Worm (Caenorhabditis elegans) whole organism, L1 larva: ENCODE measurements around the gene T27E4.1.
A peak's percentile ranks its signal among the peaks of the same experiment; 100 is the strongest.

Experiments
- C04F5.9 ChIP-seq: sonication (generic microtip); optimal IDR thresholded peaks from 2 replicates; lab custom pipeline; 2016; ENCODE audit warnings: missing genetic modification characterization, missing compliant biosample characterization
- C16A3.4 ChIP-seq: fragments of 150-350 bp; optimal IDR thresholded peaks from 2 replicates; lab custom pipeline; 2014; ENCODE audit warnings: missing biosample characterization, missing genetic modification characterization
- Y116A8C.19 ChIP-seq: sonication (generic microtip); optimal IDR thresholded peaks from 2 replicates; lab custom pipeline; 2016; ENCODE audit warnings: missing compliant biosample characterization, missing genetic modification characterization, borderline replicate concordance
- alr-1 ChIP-seq: fragments of 200-800 bp; sonication (Bioruptor generic); optimal IDR thresholded peaks from 2 replicates; lab custom pipeline; 2018; ENCODE audit warnings: borderline replicate concordance, mild to moderate bottlenecking, missing genetic modification characterization, missing compliant biosample characterization
- aly-2 ChIP-seq: fragments of 150-350 bp; optimal IDR thresholded peaks from 2 replicates; lab custom pipeline; 2014; ENCODE audit warnings: missing biosample characterization, missing genetic modification characterization
- ama-1 ChIP-seq: fragments of 150-350 bp; optimal IDR thresholded peaks from 2 replicates; lab custom pipeline; 2014
- blmp-1 ChIP-seq: fragments of 150-350 bp; optimal IDR thresholded peaks from 2 replicates; lab custom pipeline; 2014; ENCODE audit warnings: missing biosample characterization, missing genetic modification characterization
- ceh-63 ChIP-seq: fragments of 200-800 bp; sonication (Bioruptor generic); optimal IDR thresholded peaks from 2 replicates; lab custom pipeline; 2018; ENCODE audit warnings: mild to moderate bottlenecking, missing genetic modification characterization, missing compliant biosample characterization
- ceh-88 ChIP-seq: fragments of 200-800 bp; sonication (Bioruptor generic); IDR thresholded peaks from 2 replicates; pipeline ENCODE4 v1.3.6; 2022; ENCODE audit warnings: missing genetic modification characterization, missing compliant biosample characterization
- ceh-90 ChIP-seq: sonication (generic microtip); optimal IDR thresholded peaks from 2 replicates; lab custom pipeline; 2016; ENCODE audit warnings: missing genetic modification characterization, missing compliant biosample characterization
- ces-1 ChIP-seq: fragments of 150-350 bp; optimal IDR thresholded peaks from 2 replicates; lab custom pipeline; 2014; ENCODE audit warnings: missing biosample characterization, missing genetic modification reagents, missing genetic modification characterization
- dpl-1 ChIP-seq, 3 experiments: fragments of 150-350 bp in 2 of 3; sonication (generic microtip) in 1 of 3; optimal IDR thresholded peaks; 2 replicates each; lab custom pipeline; 2014 to 2017; ENCODE audit warnings: missing biosample characterization in 3 of 3, missing genetic modification characterization in 3 of 3, missing genetic modification reagents in 3 of 3
- dsc-1 ChIP-seq: sonication (generic microtip); optimal IDR thresholded peaks from 2 replicates; lab custom pipeline; 2016; ENCODE audit warnings: mild to moderate bottlenecking, missing genetic modification characterization, missing compliant biosample characterization
- efl-1 ChIP-seq, 4 experiments: fragments of 150-350 bp; optimal IDR thresholded peaks in 3 of 4; peaks in 1 of 4; 1 replicate in 1 of 4; 2 replicates in 3 of 4; lab custom pipeline; 2014; ENCODE audit warnings: missing biosample characterization in 2 of 4, missing genetic modification characterization in 2 of 4, missing genetic modification reagents in 2 of 4
- efl-3 ChIP-seq: fragments of 200-800 bp; sonication (Bioruptor generic); optimal IDR thresholded peaks from 2 replicates; lab custom pipeline; 2018; ENCODE audit warnings: mild to moderate bottlenecking, missing genetic modification characterization, missing compliant biosample characterization
- elt-2 ChIP-seq: sonication (generic microtip); optimal IDR thresholded peaks from 2 replicates; lab custom pipeline; 2016; ENCODE audit warnings: missing genetic modification characterization, mild to moderate bottlenecking, inconsistent platforms, missing compliant biosample characterization, missing genetic modification reagents
- elt-3 ChIP-seq, 6 experiments: fragments of 150-350 bp in 1 of 6; sonication (generic microtip); optimal IDR thresholded peaks; 2 replicates each; lab custom pipeline; 2017 to 2018; ENCODE audit warnings: missing biosample characterization in 6 of 6, missing genetic modification characterization in 6 of 6, inconsistent platforms in 1 of 6
- fkh-10 ChIP-seq: sonication (generic microtip); optimal IDR thresholded peaks from 2 replicates; lab custom pipeline; 2017; ENCODE audit warnings: missing biosample characterization, missing genetic modification reagents, missing genetic modification characterization
- fkh-4 ChIP-seq: sonication (generic microtip); optimal IDR thresholded peaks from 2 replicates; lab custom pipeline; 2016; ENCODE audit warnings: missing compliant biosample characterization, missing genetic modification characterization, borderline replicate concordance
- grh-1 ChIP-seq: fragments of 200-800 bp; sonication (Bioruptor generic); IDR thresholded peaks from 2 replicates; pipeline ENCODE4 v1.3.6; 2022; ENCODE audit warnings: missing genetic modification reagents, missing genetic modification characterization, missing compliant biosample characterization
- hlh-4 ChIP-seq: sonication (generic microtip); optimal IDR thresholded peaks from 2 replicates; lab custom pipeline; 2016; ENCODE audit warnings: mild to moderate bottlenecking, missing genetic modification characterization, missing compliant biosample characterization
- isw-1 ChIP-seq: fragments of 200-800 bp; sonication (Bioruptor generic); IDR thresholded peaks from 2 replicates; pipeline ENCODE4 v1.3.6; 2022; ENCODE audit warnings: missing genetic modification characterization, missing compliant biosample characterization
- lin-13 ChIP-seq: fragments of 150-350 bp; optimal IDR thresholded peaks from 2 replicates; lab custom pipeline; 2014; ENCODE audit warnings: missing biosample characterization, missing genetic modification reagents, missing genetic modification characterization
- lin-14 ChIP-seq: fragments of 200-800 bp; sonication (Bioruptor generic); optimal IDR thresholded peaks from 2 replicates; lab custom pipeline; 2018; ENCODE audit warnings: mild to moderate bottlenecking, missing genetic modification characterization, moderate library complexity, missing compliant biosample characterization
- lin-35 ChIP-seq, 2 experiments: fragments of 150-350 bp; optimal IDR thresholded peaks; 2 replicates each; lab custom pipeline; 2014; ENCODE audit warnings: missing biosample characterization in 2 of 2, missing genetic modification characterization in 2 of 2, missing genetic modification reagents in 2 of 2
- lir-3 ChIP-seq: sonication (generic microtip); optimal IDR thresholded peaks from 2 replicates; lab custom pipeline; 2016; ENCODE audit warnings: mild to moderate bottlenecking, missing genetic modification characterization, moderate library complexity, missing compliant biosample characterization; ENCODE audit not compliant: poor library complexity
- mab-9 ChIP-seq: fragments of 200-800 bp; sonication (Bioruptor generic); IDR thresholded peaks from 2 replicates; pipeline ENCODE4 v1.3.6; 2022; ENCODE audit warnings: missing genetic modification reagents, missing genetic modification characterization, missing compliant biosample characterization
- mef-2 ChIP-seq: fragments of 150-350 bp; optimal IDR thresholded peaks from 2 replicates; lab custom pipeline; 2014; ENCODE audit warnings: missing biosample characterization, missing genetic modification characterization
- nhr-11 ChIP-seq: fragments of 150-350 bp; optimal IDR thresholded peaks from 2 replicates; lab custom pipeline; 2014; ENCODE audit warnings: missing biosample characterization, missing genetic modification characterization
- nhr-12 ChIP-seq: sonication (generic microtip); optimal IDR thresholded peaks from 2 replicates; lab custom pipeline; 2017; ENCODE audit warnings: missing biosample characterization, missing genetic modification characterization
- nhr-19 ChIP-seq: fragments of 200-800 bp; sonication (Bioruptor generic); conservative IDR thresholded peaks from 2 replicates; pipeline ENCODE4 v1.3.6; 2022; ENCODE audit warnings: missing genetic modification characterization, missing compliant biosample characterization
- nhr-20 ChIP-seq: sonication (generic microtip); optimal IDR thresholded peaks from 2 replicates; lab custom pipeline; 2016; ENCODE audit warnings: mild to moderate bottlenecking, missing genetic modification characterization, missing compliant biosample characterization
- nhr-237 ChIP-seq: fragments of 150-350 bp; optimal IDR thresholded peaks from 2 replicates; lab custom pipeline; 2014; ENCODE audit warnings: missing biosample characterization, missing genetic modification characterization
- nhr-71 ChIP-seq: sonication (generic microtip); optimal IDR thresholded peaks from 2 replicates; lab custom pipeline; 2016; ENCODE audit warnings: mild to moderate bottlenecking, missing genetic modification characterization, moderate library complexity, missing compliant biosample characterization
- nhr-76 ChIP-seq: sonication (generic microtip); optimal IDR thresholded peaks from 2 replicates; lab custom pipeline; 2017; ENCODE audit warnings: missing biosample characterization, missing genetic modification characterization
- nhr-84 ChIP-seq: sonication (generic microtip); optimal IDR thresholded peaks from 2 replicates; lab custom pipeline; 2017; ENCODE audit warnings: missing biosample characterization, missing genetic modification characterization
- nhr-85 ChIP-seq: sonication (generic microtip); peaks from one replicate; lab custom pipeline; 2016; ENCODE audit warnings: missing genetic modification characterization, inconsistent platforms, missing compliant biosample characterization
- pag-3 ChIP-seq: sonication (generic microtip); optimal IDR thresholded peaks from 2 replicates; lab custom pipeline; 2017; ENCODE audit warnings: missing genetic modification characterization, mild to moderate bottlenecking, missing compliant biosample characterization, antibody characterized with exemption, borderline replicate concordance; ENCODE audit not compliant: insufficient read depth
- pax-3 ChIP-seq: fragments of 200-800 bp; sonication (Bioruptor generic); optimal IDR thresholded peaks from 2 replicates; lab custom pipeline; 2018; ENCODE audit warnings: mild to moderate bottlenecking, missing genetic modification characterization, moderate library complexity, missing compliant biosample characterization
- rnt-1 ChIP-seq: sonication (generic microtip); optimal IDR thresholded peaks from 2 replicates; lab custom pipeline; 2016; ENCODE audit warnings: mild to moderate bottlenecking, missing genetic modification characterization, moderate library complexity, missing compliant biosample characterization
- sox-4 ChIP-seq: sonication (generic microtip); optimal IDR thresholded peaks from 2 replicates; lab custom pipeline; 2016; ENCODE audit warnings: missing genetic modification characterization, missing compliant biosample characterization
- sptf-1 ChIP-seq: fragments of 150-350 bp; optimal IDR thresholded peaks from 2 replicates; lab custom pipeline; 2014; ENCODE audit warnings: missing biosample characterization, missing genetic modification characterization
- swsn-7 ChIP-seq: sonication (generic microtip); optimal IDR thresholded peaks from 2 replicates; lab custom pipeline; 2016; ENCODE audit warnings: missing genetic modification characterization, missing compliant biosample characterization
- tbx-2 ChIP-seq: sonication (generic microtip); optimal IDR thresholded peaks from 2 replicates; lab custom pipeline; 2016; ENCODE audit warnings: missing genetic modification characterization, missing compliant biosample characterization
- tlp-1 ChIP-seq: fragments of 150-350 bp; optimal IDR thresholded peaks from 2 replicates; lab custom pipeline; 2014; ENCODE audit warnings: missing biosample characterization, missing genetic modification characterization
- unc-130 ChIP-seq: fragments of 150-350 bp; optimal IDR thresholded peaks from 2 replicates; lab custom pipeline; 2017; ENCODE audit warnings: missing biosample characterization, missing genetic modification characterization, inconsistent platforms
- unc-30 ChIP-seq: sonication (generic microtip); optimal IDR thresholded peaks from 2 replicates; lab custom pipeline; 2017; ENCODE audit warnings: missing biosample characterization, missing genetic modification characterization
- unc-62 ChIP-seq: fragments of 150-350 bp; optimal IDR thresholded peaks from 2 replicates; lab custom pipeline; 2014; ENCODE audit warnings: missing biosample characterization, missing genetic modification reagents, missing genetic modification characterization
- unc-86 ChIP-seq: sonication (generic microtip); optimal IDR thresholded peaks from 2 replicates; lab custom pipeline; 2016; ENCODE audit warnings: missing genetic modification characterization, missing compliant biosample characterization
- vab-15 ChIP-seq: sonication (generic microtip); optimal IDR thresholded peaks from 2 replicates; lab custom pipeline; 2017; ENCODE audit warnings: missing genotype, mild to moderate bottlenecking, missing genetic modification characterization, missing compliant biosample characterization
- ztf-11 ChIP-seq, 2 experiments: sonication (generic microtip); optimal IDR thresholded peaks; 2 replicates each; lab custom pipeline; 2016 to 2017; ENCODE audit warnings: missing genetic modification characterization in 2 of 2, missing biosample characterization in 1 of 2, missing compliant biosample characterization in 1 of 2

T27E4.1 gene

DNA sequence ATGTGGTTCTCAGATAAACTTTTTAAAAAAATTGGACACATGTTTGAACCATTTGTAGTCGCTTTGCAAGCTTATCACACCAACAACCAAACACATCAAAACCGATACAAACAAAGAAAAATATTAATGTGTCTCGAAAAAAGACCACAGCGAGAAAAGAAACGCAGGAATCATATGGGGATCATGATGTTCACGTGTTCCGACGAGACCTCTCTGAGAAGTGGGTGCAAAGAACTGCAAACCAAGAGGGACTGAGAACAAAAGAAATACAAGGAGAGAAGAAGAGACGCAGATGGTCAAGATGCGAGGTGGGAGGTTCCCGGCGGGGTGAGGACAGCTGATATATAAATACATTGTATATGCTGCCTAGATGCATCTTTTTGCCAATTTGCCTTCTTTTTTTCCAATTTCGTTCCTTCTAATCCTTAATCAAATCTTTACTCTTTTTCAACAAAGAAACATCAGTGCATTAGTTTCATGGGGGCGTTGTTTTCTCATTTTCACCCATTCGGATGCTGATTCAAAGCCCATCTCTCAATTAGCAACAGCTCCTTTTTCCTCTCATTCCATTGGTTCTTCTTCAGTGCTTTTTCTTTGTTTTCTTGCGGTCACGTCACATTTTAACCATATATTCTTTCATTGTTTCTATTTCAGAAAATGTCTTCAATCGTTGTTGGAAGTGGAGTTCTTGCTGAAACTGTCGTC lies 3.6 kb downstream of the T27E4.1 start, which contains the start of gene F21C10.10:
F21C10.10 (plus strand) TSS at position 655 of the 705 bp plus-strand sequence.
- TF ChIP-seq pax-3 (tag; lab: Kevin White, UChicago) (peak; percentile 16), ces-1 (GFP tag; lab: Kevin White, UChicago) (no peak), ceh-90 (tag; lab: Kevin White, UChicago) (no peak), mab-9 (GFP tag; lab: Robert Waterston, UW) (0 out of 2 replicates have a peak, but pooled peaks have one; percentile 7), vab-15 (tag; lab: Kevin White, UChicago) (no peak), mef-2 (tag; lab: Kevin White, UChicago) (no peak), swsn-7 (tag; lab: Kevin White, UChicago) (peak; percentile 62), dsc-1 (tag; lab: Kevin White, UChicago) (peak; percentile 21), unc-130 (peak; percentile 9), ama-1 (lab: Kevin White, UChicago) (no peak), elt-2 (peak; percentile 83), elt-3 (tag; optimal IDR thresholded peaks at IDR 0.05; lab: Kevin White, UChicago) (peak in 3 of 6 experiments; percentile 59 to 91 (median 81)), nhr-12 (tag; lab: Kevin White, UChicago) (no peak), efl-1 (optimal IDR thresholded peaks at IDR 0.05; lab: Kevin White, UChicago) (peak; percentile 46 to 51), efl-1 (GFP tag; optimal IDR thresholded peaks at IDR 0.05 in 1 of 2; lab: Kevin White, UChicago) (peak; percentile 28 to 95), nhr-84 (tag; lab: Kevin White, UChicago) (no peak), isw-1 (GFP tag; lab: Robert Waterston, UW) (no peak), Y116A8C.19 (no peak), nhr-11 (peak; percentile 23), nhr-76 (no peak), nhr-85 (tag; lab: Kevin White, UChicago) (peak; percentile 99), rnt-1 (tag; lab: Kevin White, UChicago) (peak; percentile 67), efl-3 (no peak), pag-3 (tag; lab: Kevin White, UChicago) (no peak), nhr-237 (tag; lab: Kevin White, UChicago) (no peak), dpl-1 (GFP tag; optimal IDR thresholded peaks at IDR 0.05; lab: Kevin White, UChicago) (peak; percentile 4 to 55 (median 46)), ztf-11 (tag; optimal IDR thresholded peaks at IDR 0.05; lab: Kevin White, UChicago) (no peak), unc-30 (no peak), sox-4 (no peak), C04F5.9 (tag; lab: Kevin White, UChicago) (peak; percentile 14), aly-2 (tag; lab: Kevin White, UChicago) (no peak), fkh-4 (tag; lab: Kevin White, UChicago) (no peak), tlp-1 (no peak), unc-86 (tag; lab: Kevin White, UChicago) (no peak), ceh-88 (GFP tag; lab: Robert Waterston, UW) (no peak), sptf-1 (tag; lab: Kevin White, UChicago) (no peak), hlh-4 (no peak), blmp-1 (tag; lab: Kevin White, UChicago) (peak; percentile 83), lin-13 (GFP tag; lab: Kevin White, UChicago) (peak; percentile 59), grh-1 (GFP tag; lab: Robert Waterston, UW) (peak; percentile 67), ceh-63 (GFP tag; lab: Kevin White, UChicago) (no peak), unc-62 (GFP tag; lab: Kevin White, UChicago) (no peak), nhr-20 (tag; lab: Kevin White, UChicago) (peak; percentile 97), C16A3.4 (tag; lab: Kevin White, UChicago) (peak; percentile 75), fkh-10 (GFP tag; lab: Kevin White, UChicago) (no peak), lin-35 (GFP tag; optimal IDR thresholded peaks at IDR 0.05; lab: Kevin White, UChicago) (peak; percentile 58 to 87), lir-3 (tag; lab: Kevin White, UChicago) (no peak), nhr-19 (GFP tag; lab: Robert Waterston, UW) (peak; percentile 96), lin-14 (GFP tag; lab: Kevin White, UChicago) (peak; percentile 94), nhr-71 (tag; lab: Kevin White, UChicago) (peak; percentile 94), tbx-2 (tag; lab: Kevin White, UChicago) (peak; percentile 86), alr-1 (tag; lab: Kevin White, UChicago) (no peak)
